Worm (Caenorhabditis elegans) whole organism, L1 larva: ENCODE data around the gene C16D2.3.

Experiments
- C04F5.9 ChIP-seq: sonication (generic microtip); optimal IDR thresholded peaks from 2 replicates; lab custom pipeline; 2016; ENCODE audit warnings: missing genetic modification characterization, missing compliant biosample characterization
- C34B4.2 ChIP-seq: sonication (generic microtip); optimal IDR thresholded peaks from 2 replicates; lab custom pipeline; 2017; ENCODE audit warnings: mild to moderate bottlenecking, missing genetic modification characterization, missing compliant biosample characterization
- F16B12.6 ChIP-seq: fragments of 150-350 bp; optimal IDR thresholded peaks from 2 replicates; lab custom pipeline; 2014; ENCODE audit warnings: missing biosample characterization, missing genetic modification characterization
- aha-1 ChIP-seq: fragments of 150-350 bp; optimal IDR thresholded peaks from 2 replicates; lab custom pipeline; 2014; ENCODE audit warnings: missing biosample characterization, missing genetic modification characterization
- alr-1 ChIP-seq: fragments of 200-800 bp; sonication (Bioruptor generic); optimal IDR thresholded peaks from 2 replicates; lab custom pipeline; 2018; ENCODE audit warnings: borderline replicate concordance, mild to moderate bottlenecking, missing genetic modification characterization, missing compliant biosample characterization
- ama-1 ChIP-seq: fragments of 150-350 bp; optimal IDR thresholded peaks from 2 replicates; lab custom pipeline; 2014
- blmp-1 ChIP-seq: fragments of 150-350 bp; optimal IDR thresholded peaks from 2 replicates; lab custom pipeline; 2014; ENCODE audit warnings: missing biosample characterization, missing genetic modification characterization
- ceh-82 ChIP-seq, 3 experiments: fragments of 150-350 bp in 1 of 3; sonication (generic microtip) in 2 of 3; optimal IDR thresholded peaks; 2 replicates each; lab custom pipeline; 2014 to 2017; ENCODE audit warnings: missing biosample characterization in 3 of 3, missing genetic modification characterization in 3 of 3
- ces-1 ChIP-seq: fragments of 150-350 bp; optimal IDR thresholded peaks from 2 replicates; lab custom pipeline; 2014; ENCODE audit warnings: missing biosample characterization, missing genetic modification reagents, missing genetic modification characterization
- dpl-1 ChIP-seq, 3 experiments: fragments of 150-350 bp in 2 of 3; sonication (generic microtip) in 1 of 3; optimal IDR thresholded peaks; 2 replicates each; lab custom pipeline; 2014 to 2017; ENCODE audit warnings: missing biosample characterization in 3 of 3, missing genetic modification characterization in 3 of 3, missing genetic modification reagents in 3 of 3
- dsc-1 ChIP-seq: sonication (generic microtip); optimal IDR thresholded peaks from 2 replicates; lab custom pipeline; 2016; ENCODE audit warnings: mild to moderate bottlenecking, missing genetic modification characterization, missing compliant biosample characterization
- efl-3 ChIP-seq: fragments of 200-800 bp; sonication (Bioruptor generic); optimal IDR thresholded peaks from 2 replicates; lab custom pipeline; 2018; ENCODE audit warnings: mild to moderate bottlenecking, missing genetic modification characterization, missing compliant biosample characterization
- egl-13 ChIP-seq: sonication (generic microtip); optimal IDR thresholded peaks from 2 replicates; lab custom pipeline; 2016; ENCODE audit warnings: missing genotype, missing genetic modification reagents, missing genetic modification characterization, missing compliant biosample characterization
- elt-2 ChIP-seq: sonication (generic microtip); optimal IDR thresholded peaks from 2 replicates; lab custom pipeline; 2016; ENCODE audit warnings: missing genetic modification characterization, mild to moderate bottlenecking, inconsistent platforms, missing compliant biosample characterization, missing genetic modification reagents
- ets-5 ChIP-seq: fragments of 200-800 bp; sonication (Bioruptor generic); IDR thresholded peaks from 2 replicates; pipeline ENCODE4 v1.3.6; 2022; ENCODE audit warnings: missing genetic modification characterization, missing compliant biosample characterization
- fkh-10 ChIP-seq: sonication (generic microtip); optimal IDR thresholded peaks from 2 replicates; lab custom pipeline; 2017; ENCODE audit warnings: missing biosample characterization, missing genetic modification reagents, missing genetic modification characterization
- fkh-8 ChIP-seq: sonication (generic microtip); optimal IDR thresholded peaks from 2 replicates; lab custom pipeline; 2016; ENCODE audit warnings: mild to moderate bottlenecking, missing genetic modification characterization, missing compliant biosample characterization
- fos-1 ChIP-seq: fragments of 150-350 bp; optimal IDR thresholded peaks from 2 replicates; lab custom pipeline; 2014; ENCODE audit warnings: missing biosample characterization, missing genetic modification characterization
- grh-1 ChIP-seq: fragments of 200-800 bp; sonication (Bioruptor generic); IDR thresholded peaks from 2 replicates; pipeline ENCODE4 v1.3.6; 2022; ENCODE audit warnings: missing genetic modification reagents, missing genetic modification characterization, missing compliant biosample characterization
- hlh-17 ChIP-seq: fragments of 200-800 bp; sonication (Bioruptor generic); optimal IDR thresholded peaks from 2 replicates; lab custom pipeline; 2018; ENCODE audit warnings: missing genetic modification characterization, mild to moderate bottlenecking, missing compliant biosample characterization, moderate library complexity, borderline replicate concordance
- hlh-4 ChIP-seq: sonication (generic microtip); optimal IDR thresholded peaks from 2 replicates; lab custom pipeline; 2016; ENCODE audit warnings: mild to moderate bottlenecking, missing genetic modification characterization, missing compliant biosample characterization
- isw-1 ChIP-seq: fragments of 200-800 bp; sonication (Bioruptor generic); IDR thresholded peaks from 2 replicates; pipeline ENCODE4 v1.3.6; 2022; ENCODE audit warnings: missing genetic modification characterization, missing compliant biosample characterization
- lin-13 ChIP-seq: fragments of 150-350 bp; optimal IDR thresholded peaks from 2 replicates; lab custom pipeline; 2014; ENCODE audit warnings: missing biosample characterization, missing genetic modification reagents, missing genetic modification characterization
- lin-35 ChIP-seq, 2 experiments: fragments of 150-350 bp; optimal IDR thresholded peaks; 2 replicates each; lab custom pipeline; 2014; ENCODE audit warnings: missing biosample characterization in 2 of 2, missing genetic modification characterization in 2 of 2, missing genetic modification reagents in 2 of 2
- mab-9 ChIP-seq: fragments of 200-800 bp; sonication (Bioruptor generic); IDR thresholded peaks from 2 replicates; pipeline ENCODE4 v1.3.6; 2022; ENCODE audit warnings: missing genetic modification reagents, missing genetic modification characterization, missing compliant biosample characterization
- mdl-1 ChIP-seq, 2 experiments: fragments of 150-350 bp; optimal IDR thresholded peaks; 2 replicates each; lab custom pipeline; 2014 to 2017; ENCODE audit warnings: missing biosample characterization in 2 of 2, missing genetic modification characterization in 2 of 2, inconsistent platforms in 1 of 2
- mef-2 ChIP-seq: fragments of 150-350 bp; optimal IDR thresholded peaks from 2 replicates; lab custom pipeline; 2014; ENCODE audit warnings: missing biosample characterization, missing genetic modification characterization
- nhr-11 ChIP-seq: fragments of 150-350 bp; optimal IDR thresholded peaks from 2 replicates; lab custom pipeline; 2014; ENCODE audit warnings: missing biosample characterization, missing genetic modification characterization
- nhr-12 ChIP-seq: sonication (generic microtip); optimal IDR thresholded peaks from 2 replicates; lab custom pipeline; 2017; ENCODE audit warnings: missing biosample characterization, missing genetic modification characterization
- nhr-19 ChIP-seq: fragments of 200-800 bp; sonication (Bioruptor generic); conservative IDR thresholded peaks from 2 replicates; pipeline ENCODE4 v1.3.6; 2022; ENCODE audit warnings: missing genetic modification characterization, missing compliant biosample characterization
- nhr-20 ChIP-seq: sonication (generic microtip); optimal IDR thresholded peaks from 2 replicates; lab custom pipeline; 2016; ENCODE audit warnings: mild to moderate bottlenecking, missing genetic modification characterization, missing compliant biosample characterization
- nhr-47 ChIP-seq: sonication (generic microtip); optimal IDR thresholded peaks from 2 replicates; lab custom pipeline; 2016; ENCODE audit warnings: mild to moderate bottlenecking, missing genetic modification characterization, moderate library complexity, missing compliant biosample characterization
- nhr-71 ChIP-seq: sonication (generic microtip); optimal IDR thresholded peaks from 2 replicates; lab custom pipeline; 2016; ENCODE audit warnings: mild to moderate bottlenecking, missing genetic modification characterization, moderate library complexity, missing compliant biosample characterization
- nhr-76 ChIP-seq: sonication (generic microtip); optimal IDR thresholded peaks from 2 replicates; lab custom pipeline; 2017; ENCODE audit warnings: missing biosample characterization, missing genetic modification characterization
- nhr-84 ChIP-seq: sonication (generic microtip); optimal IDR thresholded peaks from 2 replicates; lab custom pipeline; 2017; ENCODE audit warnings: missing biosample characterization, missing genetic modification characterization
- pag-3 ChIP-seq: sonication (generic microtip); optimal IDR thresholded peaks from 2 replicates; lab custom pipeline; 2017; ENCODE audit warnings: missing genetic modification characterization, mild to moderate bottlenecking, missing compliant biosample characterization, antibody characterized with exemption, borderline replicate concordance; ENCODE audit not compliant: insufficient read depth
- pqm-1 ChIP-seq: sonication (generic microtip); optimal IDR thresholded peaks from 3 replicates; lab custom pipeline; 2017; ENCODE audit warnings: missing biosample characterization, missing genetic modification characterization
- skn-1 ChIP-seq: fragments of 150-350 bp; optimal IDR thresholded peaks from 2 replicates; lab custom pipeline; 2014; ENCODE audit warnings: missing biosample characterization, missing genetic modification characterization
- snpc-4 ChIP-seq: fragments of 150-350 bp; optimal IDR thresholded peaks from 2 replicates; lab custom pipeline; 2014; ENCODE audit warnings: missing biosample characterization, missing genetic modification characterization
- sox-4 ChIP-seq: sonication (generic microtip); optimal IDR thresholded peaks from 2 replicates; lab custom pipeline; 2016; ENCODE audit warnings: missing genetic modification characterization, missing compliant biosample characterization
- sptf-1 ChIP-seq: fragments of 150-350 bp; optimal IDR thresholded peaks from 2 replicates; lab custom pipeline; 2014; ENCODE audit warnings: missing biosample characterization, missing genetic modification characterization
- sup-37 ChIP-seq: fragments of 200-800 bp; sonication (Bioruptor generic); optimal IDR thresholded peaks from 2 replicates; lab custom pipeline; 2018; ENCODE audit warnings: mild to moderate bottlenecking, missing genetic modification characterization, missing compliant biosample characterization
- tbx-2 ChIP-seq: sonication (generic microtip); optimal IDR thresholded peaks from 2 replicates; lab custom pipeline; 2016; ENCODE audit warnings: missing genetic modification characterization, missing compliant biosample characterization
- tlp-1 ChIP-seq: fragments of 150-350 bp; optimal IDR thresholded peaks from 2 replicates; lab custom pipeline; 2014; ENCODE audit warnings: missing biosample characterization, missing genetic modification characterization
- unc-62 ChIP-seq: fragments of 150-350 bp; optimal IDR thresholded peaks from 2 replicates; lab custom pipeline; 2014; ENCODE audit warnings: missing biosample characterization, missing genetic modification reagents, missing genetic modification characterization
- unc-86 ChIP-seq: sonication (generic microtip); optimal IDR thresholded peaks from 2 replicates; lab custom pipeline; 2016; ENCODE audit warnings: missing genetic modification characterization, missing compliant biosample characterization
- vab-15 ChIP-seq: sonication (generic microtip); optimal IDR thresholded peaks from 2 replicates; lab custom pipeline; 2017; ENCODE audit warnings: missing genotype, mild to moderate bottlenecking, missing genetic modification characterization, missing compliant biosample characterization
- xbp-1 ChIP-seq: sonication (generic microtip); optimal IDR thresholded peaks from 2 replicates; lab custom pipeline; 2016; ENCODE audit warnings: missing genetic modification characterization, missing compliant biosample characterization
- ztf-11 ChIP-seq, 2 experiments: sonication (generic microtip); optimal IDR thresholded peaks; 2 replicates each; lab custom pipeline; 2016 to 2017; ENCODE audit warnings: missing genetic modification characterization in 2 of 2, missing biosample characterization in 1 of 2, missing compliant biosample characterization in 1 of 2

The C16D2.3 gene

ce11 chrII:9099017-9099416, 38.9 kb upstream of the C16D2.3 start, which contains the start of gene T24H10.1 (continued):
- TF ChIP-seq nhr-76 (tag; lab: Kevin White, UChicago) (no peak), elt-2 (peak; percentile 11), mdl-1 (tag; optimal IDR thresholded peaks at IDR 0.05; lab: Kevin White, UChicago) (peak in 1 of 2 experiments; percentile 20), C04F5.9 (tag; lab: Kevin White, UChicago) (peak; percentile 45), lin-13 (GFP tag; lab: Kevin White, UChicago) (peak; percentile 45), dpl-1 (GFP tag; optimal IDR thresholded peaks at IDR 0.05; lab: Kevin White, UChicago) (peak; percentile 71 to 82 (median 81)), snpc-4 (tag; lab: Kevin White, UChicago) (peak; percentile 64), dsc-1 (tag; lab: Kevin White, UChicago) (peak; percentile 80), alr-1 (no peak), fos-1 (tag; lab: Kevin White, UChicago) (no peak), pqm-1 (tag; lab: Kevin White, UChicago) (no peak), F16B12.6 (tag; lab: Kevin White, UChicago) (peak; percentile 58), isw-1 (GFP tag; lab: Robert Waterston, UW) (peak; percentile 61), mef-2 (peak; percentile 25), lin-35 (GFP tag; optimal IDR thresholded peaks at IDR 0.05; lab: Kevin White, UChicago) (peak; percentile 82 to 87), nhr-19 (GFP tag; lab: Robert Waterston, UW) (peak; percentile 80), sup-37 (GFP tag; lab: Kevin White, UChicago) (peak; percentile 58), tlp-1 (no peak), nhr-84 (tag; lab: Kevin White, UChicago) (no peak), nhr-47 (tag; lab: Kevin White, UChicago) (peak; percentile 85), xbp-1 (tag; lab: Kevin White, UChicago) (peak; percentile 71), ceh-82 (tag; optimal IDR thresholded peaks at IDR 0.05; lab: Kevin White, UChicago) (peak; percentile 67 to 68 (median 67)), ama-1 (lab: Kevin White, UChicago) (no peak), nhr-11 (no peak), ztf-11 (tag; optimal IDR thresholded peaks at IDR 0.05; lab: Kevin White, UChicago) (peak in 1 of 2 experiments; percentile 47), ets-5 (GFP tag; lab: Robert Waterston, UW) (no peak), pag-3 (tag; lab: Kevin White, UChicago) (peak; percentile 20), nhr-12 (tag; lab: Kevin White, UChicago) (no peak), sptf-1 (tag; lab: Kevin White, UChicago) (no peak), blmp-1 (peak; percentile 18), nhr-71 (tag; lab: Kevin White, UChicago) (peak; percentile 88), fkh-10 (GFP tag; lab: Kevin White, UChicago) (no peak), tbx-2 (peak; percentile 71), C34B4.2 (tag; lab: Kevin White, UChicago) (no peak), egl-13 (tag; lab: Kevin White, UChicago) (peak; percentile 48), aha-1 (no peak), hlh-17 (no peak), grh-1 (GFP tag; lab: Robert Waterston, UW) (peak; percentile 54), hlh-4 (no peak), nhr-20 (tag; lab: Kevin White, UChicago) (peak; percentile 80), ces-1 (GFP tag; lab: Kevin White, UChicago) (no peak), unc-86 (tag; lab: Kevin White, UChicago) (peak; percentile 71), unc-62 (GFP tag; lab: Kevin White, UChicago) (no peak), efl-3 (GFP tag; lab: Kevin White, UChicago) (no peak), sox-4 (tag; lab: Kevin White, UChicago) (peak; percentile 20), skn-1 (tag; lab: Kevin White, UChicago) (peak; percentile 64), fkh-8 (tag; lab: Kevin White, UChicago) (peak; percentile 23), mab-9 (GFP tag; lab: Robert Waterston, UW) (no peak), vab-15 (tag; lab: Kevin White, UChicago) (no peak)
